Worm (Caenorhabditis elegans) whole organism, late embryonic: Measurements from ENCODE around the gene nhr-185.

ENCODE experiments used
- C08G9.2 ChIP-seq: sonication (generic microtip); optimal IDR thresholded peaks from 2 replicates; lab custom pipeline; 2016; ENCODE audit warnings: mild to moderate bottlenecking, missing genetic modification characterization, moderate library complexity, missing compliant biosample characterization
- C38D4.7 ChIP-seq: fragments of 200-800 bp; sonication (Bioruptor generic); optimal IDR thresholded peaks from 2 replicates; lab custom pipeline; 2018; ENCODE audit warnings: mild to moderate bottlenecking, missing genetic modification characterization, moderate library complexity, missing compliant biosample characterization
- K02D7.2 ChIP-seq: sonication (generic microtip); optimal IDR thresholded peaks from 2 replicates; lab custom pipeline; 2017; ENCODE audit warnings: mild to moderate bottlenecking, missing genetic modification characterization, missing compliant biosample characterization
- T23F11.4 ChIP-seq: fragments of 200-800 bp; sonication (Bioruptor generic); optimal IDR thresholded peaks from 2 replicates; lab custom pipeline; 2018; ENCODE audit warnings: mild to moderate bottlenecking, missing genetic modification characterization, missing compliant biosample characterization
- ahr-1 ChIP-seq: sonication (generic microtip); optimal IDR thresholded peaks from 2 replicates; lab custom pipeline; 2016; ENCODE audit warnings: missing genetic modification characterization, missing compliant biosample characterization
- ceh-14 ChIP-seq: sonication (generic microtip); optimal IDR thresholded peaks from 2 replicates; lab custom pipeline; 2016; ENCODE audit warnings: missing genotype, missing genetic modification characterization, missing compliant biosample characterization
- ceh-18 ChIP-seq: sonication (generic microtip); optimal IDR thresholded peaks from 2 replicates; lab custom pipeline; 2016; ENCODE audit warnings: missing genetic modification characterization, missing compliant biosample characterization
- ceh-19 ChIP-seq: fragments of 200-800 bp; sonication (Bioruptor generic); optimal IDR thresholded peaks from 2 replicates; lab custom pipeline; 2018; ENCODE audit warnings: mild to moderate bottlenecking, missing genetic modification characterization, missing compliant biosample characterization
- ceh-22 ChIP-seq: sonication (generic microtip); optimal IDR thresholded peaks from 2 replicates; lab custom pipeline; 2017; ENCODE audit warnings: missing biosample characterization, missing genetic modification characterization
- ceh-24 ChIP-seq: sonication (generic microtip); optimal IDR thresholded peaks from 2 replicates; lab custom pipeline; 2016; ENCODE audit warnings: mild to moderate bottlenecking, missing genetic modification characterization, missing compliant biosample characterization
- ceh-31 ChIP-seq: sonication (generic microtip); optimal IDR thresholded peaks from 2 replicates; lab custom pipeline; 2016; ENCODE audit warnings: missing genetic modification characterization, missing compliant biosample characterization
- ceh-34 ChIP-seq: sonication (generic microtip); optimal IDR thresholded peaks from 2 replicates; lab custom pipeline; 2016; ENCODE audit warnings: mild to moderate bottlenecking, missing genetic modification characterization, missing compliant biosample characterization
- ceh-9 ChIP-seq: sonication (generic microtip); optimal IDR thresholded peaks from 2 replicates; lab custom pipeline; 2016; ENCODE audit warnings: mild to moderate bottlenecking, missing genetic modification characterization, inconsistent platforms, missing compliant biosample characterization
- dmd-4 ChIP-seq: sonication (generic microtip); optimal IDR thresholded peaks from 2 replicates; lab custom pipeline; 2016; ENCODE audit warnings: borderline replicate concordance, missing genetic modification characterization, missing compliant biosample characterization
- dve-1 ChIP-seq: sonication (generic microtip); optimal IDR thresholded peaks from 2 replicates; lab custom pipeline; 2017; ENCODE audit warnings: antibody characterized with exemption, mild to moderate bottlenecking, missing genetic modification characterization, missing compliant biosample characterization
- elt-4 ChIP-seq: sonication (generic microtip); optimal IDR thresholded peaks from 2 replicates; lab custom pipeline; 2016; ENCODE audit warnings: missing genetic modification characterization, missing compliant biosample characterization
- eyg-1 ChIP-seq: sonication (generic microtip); optimal IDR thresholded peaks from 2 replicates; lab custom pipeline; 2016; ENCODE audit warnings: missing genotype, missing genetic modification characterization, missing compliant biosample characterization
- fax-1 ChIP-seq: sonication (generic microtip); optimal IDR thresholded peaks from 2 replicates; lab custom pipeline; 2016; ENCODE audit warnings: missing genotype, missing genetic modification characterization, missing compliant biosample characterization
- fkh-6 ChIP-seq: sonication (generic microtip); optimal IDR thresholded peaks from 2 replicates; lab custom pipeline; 2016; ENCODE audit warnings: missing genetic modification characterization, missing compliant biosample characterization
- hlh-15 ChIP-seq: sonication (generic microtip); optimal IDR thresholded peaks from 2 replicates; lab custom pipeline; 2016; ENCODE audit warnings: missing genetic modification characterization, missing compliant biosample characterization
- hlh-6 ChIP-seq: sonication (generic microtip); optimal IDR thresholded peaks from 2 replicates; lab custom pipeline; 2016; ENCODE audit warnings: missing genotype, missing genetic modification characterization, missing compliant biosample characterization
- lim-6 ChIP-seq: sonication (generic microtip); optimal IDR thresholded peaks from 2 replicates; lab custom pipeline; 2016; ENCODE audit warnings: missing genetic modification characterization, missing compliant biosample characterization
- mec-3 ChIP-seq: sonication (generic microtip); optimal IDR thresholded peaks from 2 replicates; lab custom pipeline; 2016; ENCODE audit warnings: borderline replicate concordance, missing genetic modification characterization, missing compliant biosample characterization
- nhr-11 ChIP-seq: fragments of 150-350 bp; optimal IDR thresholded peaks from 2 replicates; lab custom pipeline; 2014; ENCODE audit warnings: missing biosample characterization, missing genetic modification characterization
- nhr-232 ChIP-seq: sonication (generic microtip); optimal IDR thresholded peaks from 2 replicates; lab custom pipeline; 2016; ENCODE audit warnings: missing genetic modification characterization, missing compliant biosample characterization
- pag-3 ChIP-seq: sonication (generic microtip); optimal IDR thresholded peaks from 2 replicates; lab custom pipeline; 2016; ENCODE audit warnings: missing compliant biosample characterization, missing genetic modification characterization, borderline replicate concordance
- pat-9 ChIP-seq: fragments of 200-800 bp; sonication (Bioruptor generic); optimal IDR thresholded peaks from 2 replicates; lab custom pipeline; 2018; ENCODE audit warnings: mild to moderate bottlenecking, missing genetic modification characterization, moderate library complexity, missing compliant biosample characterization
- pax-1 ChIP-seq: fragments of 150-350 bp; optimal IDR thresholded peaks from 2 replicates; lab custom pipeline; 2014; ENCODE audit warnings: missing biosample characterization, missing genetic modification characterization
- pha-2 ChIP-seq: sonication (generic microtip); optimal IDR thresholded peaks from 2 replicates; lab custom pipeline; 2017; ENCODE audit warnings: mild to moderate bottlenecking, missing genetic modification characterization, missing compliant biosample characterization
- pha-4 ChIP-seq: fragments of 150-350 bp; optimal IDR thresholded peaks from 2 replicates; lab custom pipeline; 2018; ENCODE audit warnings: missing biosample characterization, missing genetic modification reagents, missing genetic modification characterization
- pros-1 ChIP-seq: fragments of 150-350 bp; optimal IDR thresholded peaks from 2 replicates; lab custom pipeline; 2014; ENCODE audit warnings: missing biosample characterization, missing genetic modification reagents, missing genetic modification characterization
- ref-2 ChIP-seq: sonication (generic microtip); optimal IDR thresholded peaks from 2 replicates; lab custom pipeline; 2016; ENCODE audit warnings: missing genetic modification characterization, missing compliant biosample characterization
- sdc-2 ChIP-seq: sonication (generic microtip); optimal IDR thresholded peaks from 2 replicates; lab custom pipeline; 2016; ENCODE audit warnings: missing genotype, missing genetic modification characterization, missing compliant biosample characterization
- tbx-2 ChIP-seq: sonication (generic microtip); optimal IDR thresholded peaks from 2 replicates; lab custom pipeline; 2016; ENCODE audit warnings: missing genetic modification characterization, missing compliant biosample characterization
- tbx-7 ChIP-seq: sonication (generic microtip); optimal IDR thresholded peaks from 2 replicates; lab custom pipeline; 2016; ENCODE audit warnings: missing genotype, missing genetic modification characterization, missing compliant biosample characterization
- ttx-3 ChIP-seq: sonication (generic microtip); optimal IDR thresholded peaks from 2 replicates; lab custom pipeline; 2016; ENCODE audit warnings: missing genetic modification reagents, missing genetic modification characterization, missing compliant biosample characterization
- unc-3 ChIP-seq, 2 experiments: fragments of 200-800 bp in 1 of 2; sonication (Bioruptor generic) in 1 of 2; sonication (generic microtip) in 1 of 2; conservative IDR thresholded peaks in 1 of 2; optimal IDR thresholded peaks in 1 of 2; 2 replicates each; pipeline versions ENCODE4 v1.3.6 to Lab custom; 2016 to 2022; ENCODE audit warnings: missing compliant biosample characterization in 2 of 2, missing genetic modification characterization in 2 of 2, missing genetic modification reagents in 1 of 2
- unc-86 ChIP-seq: sonication (generic microtip); optimal IDR thresholded peaks from 2 replicates; lab custom pipeline; 2016; ENCODE audit warnings: missing genetic modification characterization, missing compliant biosample characterization

The nhr-185 gene

ce11 chrV:3860123-3860522, 13.0 kb upstream of the nhr-185 start, which contains the start of gene nhr-189:
nhr-189 (minus strand) TSS chrV:3860243.
- TF ChIP-seq ceh-34 (tag; lab: Kevin White, UChicago) (no peak), ref-2 (no peak), unc-3 (GFP tag; conservative IDR thresholded peaks at IDR 0.05; lab: Robert Waterston, UW) (no peak), unc-3 (tag; optimal IDR thresholded peaks at IDR 0.05; lab: Kevin White, UChicago) (no peak), hlh-6 (tag; lab: Kevin White, UChicago) (no peak), pha-4 (tag; lab: Kevin White, UChicago) (no peak), pha-2 (tag; lab: Kevin White, UChicago) (no peak), fkh-6 (tag; lab: Kevin White, UChicago) (no peak), pax-1 (tag; lab: Kevin White, UChicago) (no peak), eyg-1 (tag; lab: Kevin White, UChicago) (no peak), elt-4 (tag; lab: Kevin White, UChicago) (no peak), pros-1 (tag; lab: Kevin White, UChicago) (no peak), ceh-9 (tag; lab: Kevin White, UChicago) (no peak), pag-3 (tag; lab: Kevin White, UChicago) (no peak), nhr-232 (tag; lab: Kevin White, UChicago) (no peak), ceh-14 (tag; lab: Kevin White, UChicago) (no peak), nhr-11 (tag; lab: Kevin White, UChicago) (no peak)

- TF ChIP-seq dve-1 (tag; lab: Kevin White, UChicago) (no peak), sdc-2 (tag; lab: Kevin White, UChicago) (no peak), lim-6 (tag; lab: Kevin White, UChicago) (no peak), tbx-2 (tag; lab: Kevin White, UChicago) (no peak), hlh-15 (tag; lab: Kevin White, UChicago) (no peak), nhr-232 (tag; lab: Kevin White, UChicago) (no peak), unc-86 (tag; lab: Kevin White, UChicago) (no peak), ceh-18 (tag; lab: Kevin White, UChicago) (no peak), hlh-6 (tag; lab: Kevin White, UChicago) (no peak), ceh-31 (tag; lab: Kevin White, UChicago) (no peak)
- TF ChIP-seq, all 69 proteins: peak for 0
Measured at ce11 chrV:3857778-3858177, 10.6 kb upstream of the nhr-185 start, which contains the start of gene nhr-188. nhr-188 (minus strand) TSS chrV:3857861.

DNA sequence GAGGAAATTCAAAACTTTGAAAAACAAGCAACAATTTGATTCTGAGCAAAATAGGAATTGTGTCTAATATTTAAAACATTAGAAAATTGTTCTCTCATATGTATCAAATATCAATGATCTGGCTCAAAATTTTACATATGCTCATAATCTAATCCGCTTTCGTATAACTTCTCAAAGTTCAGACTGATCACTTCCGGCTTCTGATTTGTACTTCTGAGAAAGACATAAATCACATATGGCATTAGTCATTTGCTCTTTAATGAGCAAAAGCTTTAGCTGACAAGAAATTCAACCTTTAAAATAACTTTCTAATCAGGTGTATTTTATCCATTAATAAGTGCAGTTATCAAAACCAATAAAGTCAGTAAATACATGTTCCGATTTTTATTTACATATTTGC, 8.7 kb upstream of the nhr-185 start:
- TF ChIP-seq pat-9 = no peak
- no peak for TF ChIP-seq C38D4.7 (GFP tag; lab: Kevin White, UChicago)
- no peak for TF ChIP-seq fax-1 (tag; lab: Kevin White, UChicago)
- TF ChIP-seq C08G9.2 = no peak
- no peak for TF ChIP-seq tbx-7 (tag; lab: Kevin White, UChicago)
- TF ChIP-seq T23F11.4 = no peak
- TF ChIP-seq nhr-232 (tag; lab: Kevin White, UChicago) = no peak
- no peak for TF ChIP-seq K02D7.2
- TF ChIP-seq fkh-6 (tag; lab: Kevin White, UChicago) = no peak
- no peak for TF ChIP-seq ceh-22 (tag; lab: Kevin White, UChicago)
- no peak for TF ChIP-seq ceh-19 (GFP tag; lab: Kevin White, UChicago)
- no peak for TF ChIP-seq ceh-24
- TF ChIP-seq mec-3 (tag; lab: Kevin White, UChicago) = no peak
- no peak for TF ChIP-seq ahr-1 (tag; lab: Kevin White, UChicago)
- TF ChIP-seq dmd-4 (tag; lab: Kevin White, UChicago) = no peak
- TF ChIP-seq unc-86 (tag; lab: Kevin White, UChicago) = no peak
- no peak for TF ChIP-seq ttx-3 (tag; lab: Kevin White, UChicago)
- TF ChIP-seq dve-1 (tag; lab: Kevin White, UChicago) = no peak
- TF ChIP-seq pax-1 (tag; lab: Kevin White, UChicago) = no peak
